Fruit fly (Drosophila melanogaster): ENCODE data around the gene CG13282.

The CG13282 gene

DNA sequence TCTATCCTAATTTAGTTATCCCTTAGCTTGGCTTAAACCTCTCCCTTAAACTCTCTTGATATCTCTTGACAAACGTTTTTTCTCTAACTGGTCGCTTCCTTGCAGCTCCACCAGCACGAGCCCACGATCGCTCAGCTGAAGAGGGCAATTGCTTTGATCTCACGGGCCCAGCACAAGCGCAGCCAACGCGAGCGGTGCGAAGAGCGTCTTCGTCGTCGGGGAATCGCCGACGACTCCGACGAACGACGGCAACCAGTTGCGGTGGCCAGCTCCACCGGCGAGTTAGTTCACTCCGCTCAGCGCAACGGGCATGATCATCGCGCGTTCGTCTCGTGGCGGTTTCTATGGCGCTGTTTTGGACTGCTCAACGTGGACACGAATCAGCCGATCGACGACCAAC lies 46.6 kb upstream of the CG13282 start (continued):
- TF ChIP-seq Dfd (GFP tag; optimal IDR thresholded peaks at IDR 0.05) (no peak), CG11696 (GFP tag; IDR thresholded peaks at IDR 0.05) (no peak), CG2875 (GFP tag; optimal IDR thresholded peaks at IDR 0.05) (no peak), CG14710 (tag; optimal IDR thresholded peaks at IDR 0.05) (no peak), sens-2 (GFP tag; IDR thresholded peaks at IDR 0.05) (no peak), oc (tag; optimal IDR thresholded peaks at IDR 0.05) (no peak), H2.0 (GFP tag; IDR thresholded peaks at IDR 0.05) (no peak), BtbVII (GFP tag; optimal IDR thresholded peaks at IDR 0.05) (peak; percentile 1), CG31441 (GFP tag; IDR thresholded peaks at IDR 0.05) (no peak), CG8478 (optimal IDR thresholded peaks at IDR 0.05) (no peak), CG32532 (GFP tag; IDR thresholded peaks at IDR 0.05) (peak; percentile 52; the same call in 1 of the 2 replicates), stc (GFP tag; IDR thresholded peaks at IDR 0.05) (no peak), HmgD (GFP tag; optimal IDR thresholded peaks at IDR 0.05) (no peak), Chrac-16 (GFP tag; optimal IDR thresholded peaks at IDR 0.05) (no peak), TFAM (GFP tag; optimal IDR thresholded peaks at IDR 0.05) (no peak), Hand (GFP tag; optimal IDR thresholded peaks at IDR 0.05) (no peak), Sox102F (GFP tag; optimal IDR thresholded peaks at IDR 0.05) (no peak), HLH54F (GFP tag; optimal IDR thresholded peaks at IDR 0.05) (no peak), Dad (GFP tag; optimal IDR thresholded peaks at IDR 0.05) (no peak), lab (GFP tag; optimal IDR thresholded peaks at IDR 0.05) (peak; percentile 44), grn (GFP tag; optimal IDR thresholded peaks at IDR 0.05) (no peak), sug (tag; optimal IDR thresholded peaks at IDR 0.05) (peak; percentile 43), trem (tag; optimal IDR thresholded peaks at IDR 0.05) (no peak), her (GFP tag; optimal IDR thresholded peaks at IDR 0.05) (peak; percentile 34), CG3065 (GFP tag; optimal IDR thresholded peaks at IDR 0.05) (no peak), stwl (tag; optimal IDR thresholded peaks at IDR 0.05) (no peak), CG12071 (GFP tag; optimal IDR thresholded peaks at IDR 0.05) (peak; percentile 15), NK7.1 (GFP tag; optimal IDR thresholded peaks at IDR 0.05) (no peak), gro (GFP tag; optimal IDR thresholded peaks at IDR 0.05) (no peak), Bgb (GFP tag; IDR thresholded peaks at IDR 0.05; ENCODE audit: partially characterized antibody) (peak; percentile 47; the same call in 1 of the 2 replicates), unc-4 (GFP tag; IDR thresholded peaks at IDR 0.05; ENCODE audit: partially characterized antibody) (peak; percentile 38; the same call in 1 of the 2 replicates), repo (GFP tag; optimal IDR thresholded peaks at IDR 0.05) (no peak), Sry-δ (GFP tag; optimal IDR thresholded peaks at IDR 0.05) (no peak), CG10321 (GFP tag; IDR thresholded peaks at IDR 0.05) (no peak), Taf1 (GFP tag; IDR thresholded peaks at IDR 0.05) (no peak), zfh1 (GFP tag; IDR thresholded peaks at IDR 0.05) (no peak), Ets97D (GFP tag; optimal IDR thresholded peaks at IDR 0.05) (no peak), CG17385 (GFP tag; optimal IDR thresholded peaks at IDR 0.05) (no peak), Hr51 (GFP tag; optimal IDR thresholded peaks at IDR 0.05) (no peak), scrt (GFP tag; optimal IDR thresholded peaks at IDR 0.05) (no peak), inv (GFP tag; IDR thresholded peaks at IDR 0.05; ENCODE audit: partially characterized antibody) (no peak; the same call in 1 of the 2 replicates), CG12236 (GFP tag; optimal IDR thresholded peaks at IDR 0.05) (no peak), amos (GFP tag; IDR thresholded peaks at IDR 0.05; ENCODE audit: partially characterized antibody) (peak; percentile 35; the same call in 1 of the 2 replicates), CG10959 (GFP tag; IDR thresholded peaks at IDR 0.05) (no peak), CG15514 (GFP tag; optimal IDR thresholded peaks at IDR 0.05) (peak; percentile 94), CG16813 (GFP tag; IDR thresholded peaks at IDR 0.05; ENCODE audit: partially characterized antibody) (no peak), CG14441 (GFP tag; IDR thresholded peaks at IDR 0.05) (0 out of 2 replicates have a peak, but pooled peaks have one; percentile 19), wek (GFP tag; optimal IDR thresholded peaks at IDR 0.05) (no peak), danr (GFP tag; IDR thresholded peaks at IDR 0.05) (no peak), CG12391 (tag; optimal IDR thresholded peaks at IDR 0.05) (no peak), CG10654 (GFP tag; optimal IDR thresholded peaks at IDR 0.05) (no peak)
